Fruit fly (Drosophila melanogaster): ENCODE data around the gene ERR.

ERR gene

dm6 chr3L:8177795-8178564, 8.5 kb downstream of the ERR start, which contains the start of gene Nmt (continued):
- TF ChIP-seq unpg (GFP tag; optimal IDR thresholded peaks at IDR 0.05) (peak; percentile 37), Xbp1 (GFP tag; optimal IDR thresholded peaks at IDR 0.05) (peak; percentile 58), CG14710 (tag; optimal IDR thresholded peaks at IDR 0.05) (no peak), fru (optimal IDR thresholded peaks at IDR 0.05) (no peak), CG10274 (GFP tag; optimal IDR thresholded peaks at IDR 0.05) (no peak), CG1603 (tag; optimal IDR thresholded peaks at IDR 0.05) (peak; percentile 33), HmgD (GFP tag; optimal IDR thresholded peaks at IDR 0.05) (no peak), az2 (GFP tag; optimal IDR thresholded peaks at IDR 0.05) (peak; percentile 5), CG17361 (GFP tag; IDR thresholded peaks at IDR 0.05) (no peak), Lhr (GFP tag; optimal IDR thresholded peaks at IDR 0.05) (no peak), CG3726 (GFP tag; IDR thresholded peaks at IDR 0.05) (no peak), E2f2 (GFP tag; IDR thresholded peaks at IDR 0.05) (peak; percentile 86), CG10959 (GFP tag; IDR thresholded peaks at IDR 0.05) (no peak), CG9932 (GFP tag; IDR thresholded peaks at IDR 0.05) (peak; percentile 72), z (GFP tag; IDR thresholded peaks at IDR 0.05) (no peak), ERR (GFP tag; optimal IDR thresholded peaks at IDR 0.05) (no peak), CG6791 (GFP tag; IDR thresholded peaks at IDR 0.05; ENCODE audit: partially characterized antibody) (peak; percentile 88), tio (GFP tag; optimal IDR thresholded peaks at IDR 0.05) (no peak), otp (GFP tag; IDR thresholded peaks at IDR 0.05) (no peak), CG7928 (GFP tag; optimal IDR thresholded peaks at IDR 0.05) (no peak), tna (GFP tag; IDR thresholded peaks at IDR 0.05; ENCODE audit: partially characterized antibody) (peak; percentile 53; the same call in 1 of the 2 replicates), CG6272 (GFP tag; IDR thresholded peaks at IDR 0.05) (no peak), prd (optimal IDR thresholded peaks at IDR 0.05) (no peak), prd (GFP tag; IDR thresholded peaks at IDR 0.05) (peak; percentile 51; the same call in 1 of the 3 replicates), CTCF (GFP tag; optimal IDR thresholded peaks at IDR 0.05) (no peak), Hr39 (optimal IDR thresholded peaks at IDR 0.05) (no peak), Myb (GFP tag; optimal IDR thresholded peaks at IDR 0.05) (no peak), CG8478 (optimal IDR thresholded peaks at IDR 0.05) (no peak), CG10979 (tag; optimal IDR thresholded peaks at IDR 0.05) (no peak), bab2 (GFP tag; optimal IDR thresholded peaks at IDR 0.05) (no peak), CG4820 (GFP tag; optimal IDR thresholded peaks at IDR 0.05) (no peak), CG15514 (GFP tag; optimal IDR thresholded peaks at IDR 0.05) (peak; percentile 39), Pdp1 (GFP tag; optimal IDR thresholded peaks at IDR 0.05) (peak in 1 of 2 experiments; percentile 4), CG8924 (tag; optimal IDR thresholded peaks at IDR 0.05) (no peak), CG5180 (GFP tag; optimal IDR thresholded peaks at IDR 0.05) (no peak), CG8359 (GFP tag; optimal IDR thresholded peaks at IDR 0.05; ENCODE audit: borderline replicate concordance) (no peak), tup (GFP tag; optimal IDR thresholded peaks at IDR 0.05) (no peak), H2.0 (GFP tag; IDR thresholded peaks at IDR 0.05) (peak; percentile 64; the same call in 1 of the 2 replicates), Poxn (GFP tag; IDR thresholded peaks at IDR 0.05) (no peak), row (GFP tag; IDR thresholded peaks at IDR 0.05) (peak; percentile 71), CG15073 (GFP tag; optimal IDR thresholded peaks at IDR 0.05) (no peak), ind (GFP tag; optimal IDR thresholded peaks at IDR 0.05) (peak; percentile 44), bcd (GFP tag; optimal IDR thresholded peaks at IDR 0.05) (no peak), CG9609 (GFP tag; optimal IDR thresholded peaks at IDR 0.05) (no peak), chm (GFP tag; IDR thresholded peaks at IDR 0.05) (0 out of 2 replicates have a peak, but pooled peaks have one; percentile 25), ssp (GFP tag; IDR thresholded peaks at IDR 0.05) (no peak), ab (GFP tag; optimal IDR thresholded peaks at IDR 0.05) (no peak), pita (GFP tag; optimal IDR thresholded peaks at IDR 0.05) (no peak), seq (GFP tag; IDR thresholded peaks at IDR 0.05) (no peak), CG7372 (GFP tag; IDR thresholded peaks at IDR 0.05) (no peak), Ssrp (tag; optimal IDR thresholded peaks at IDR 0.05) (no peak), luna (GFP tag; optimal IDR thresholded peaks at IDR 0.05) (no peak)

All from whole organism, embryonic.